Worm (Caenorhabditis elegans) whole organism, young adult: ENCODE results near the gene F49C12.6.

Source experiments
- F22D6.2 ChIP-seq: sonication (generic microtip); optimal IDR thresholded peaks from 2 replicates; lab custom pipeline; 2016; ENCODE audit warnings: mild to moderate bottlenecking, missing genetic modification characterization, missing compliant biosample characterization
- K11D2.4 ChIP-seq: fragments of 200-800 bp; sonication (Bioruptor generic); IDR thresholded peaks from 2 replicates; pipeline ENCODE4 v1.3.6; 2022; ENCODE audit warnings: missing genetic modification reagents, missing genetic modification characterization, missing compliant biosample characterization
- T26A5.8 ChIP-seq: sonication (generic microtip); optimal IDR thresholded peaks from 2 replicates; lab custom pipeline; 2016; ENCODE audit warnings: missing genetic modification characterization, missing compliant biosample characterization
- Y56A3A.18 ChIP-seq: fragments of 200-800 bp; sonication (Bioruptor generic); IDR thresholded peaks from 2 replicates; pipeline ENCODE4 v1.3.6; 2022; ENCODE audit warnings: missing genetic modification reagents, missing genetic modification characterization, missing compliant biosample characterization
- Y67H2A.10 ChIP-seq: fragments of 200-800 bp; sonication (Bioruptor generic); conservative IDR thresholded peaks from 2 replicates; pipeline ENCODE4 v1.3.6; 2022; ENCODE audit warnings: missing genetic modification reagents, missing genetic modification characterization, missing compliant biosample characterization
- ceh-100 ChIP-seq: fragments of 200-800 bp; sonication (Bioruptor generic); IDR thresholded peaks from 2 replicates; pipeline ENCODE4 v1.3.6; 2022; ENCODE audit warnings: missing genetic modification reagents, missing genetic modification characterization, missing compliant biosample characterization
- madf-6 ChIP-seq: fragments of 200-800 bp; sonication (Bioruptor generic); IDR thresholded peaks from 2 replicates; pipeline ENCODE4 v1.3.6; 2022; ENCODE audit warnings: missing genetic modification reagents, missing genetic modification characterization, missing compliant biosample characterization
- nfya-1 ChIP-seq: sonication (generic microtip); optimal IDR thresholded peaks from 2 replicates; lab custom pipeline; 2017; ENCODE audit warnings: antibody characterized with exemption, missing compliant biosample characterization, missing genetic modification characterization, borderline replicate concordance; ENCODE audit not compliant: insufficient read depth
- rpc-1 ChIP-seq, 2 experiments: fragments of 150-350 bp in 1 of 2; sonication (generic microtip) in 1 of 2; optimal IDR thresholded peaks; 2 replicates each; lab custom pipeline; 2014 to 2018; ENCODE audit warnings: missing biosample characterization in 1 of 2, missing genetic modification characterization in 1 of 2, missing genetic modification reagents in 1 of 2, missing genotype in 1 of 2
- snpc-1.1 ChIP-seq: sonication (generic microtip); optimal IDR thresholded peaks from 2 replicates; lab custom pipeline; 2017; ENCODE audit warnings: missing genetic modification characterization, mild to moderate bottlenecking, missing compliant biosample characterization, antibody characterized with exemption, moderate library complexity, missing genotype, missing genetic modification reagents; ENCODE audit not compliant: insufficient read depth
- somi-1 ChIP-seq: fragments of 200-800 bp; sonication (Bioruptor generic); optimal IDR thresholded peaks from 2 replicates; lab custom pipeline; 2018; ENCODE audit warnings: mild to moderate bottlenecking, missing genetic modification characterization, missing compliant biosample characterization
- tbp1 ChIP-seq: fragments of 200-800 bp; sonication (Bioruptor generic); optimal IDR thresholded peaks from 2 replicates; lab custom pipeline; 2018; ENCODE audit warnings: mild to moderate bottlenecking, missing genetic modification characterization, missing compliant biosample characterization
- unc-130 ChIP-seq: sonication (generic microtip); optimal IDR thresholded peaks from 2 replicates; lab custom pipeline; 2016; ENCODE audit warnings: missing genetic modification reagents, missing genetic modification characterization, missing compliant biosample characterization
- unc-62 ChIP-seq: fragments of 150-350 bp; optimal IDR thresholded peaks from 2 replicates; lab custom pipeline; 2014; ENCODE audit warnings: missing biosample characterization, missing genetic modification reagents, missing genetic modification characterization

DNA sequence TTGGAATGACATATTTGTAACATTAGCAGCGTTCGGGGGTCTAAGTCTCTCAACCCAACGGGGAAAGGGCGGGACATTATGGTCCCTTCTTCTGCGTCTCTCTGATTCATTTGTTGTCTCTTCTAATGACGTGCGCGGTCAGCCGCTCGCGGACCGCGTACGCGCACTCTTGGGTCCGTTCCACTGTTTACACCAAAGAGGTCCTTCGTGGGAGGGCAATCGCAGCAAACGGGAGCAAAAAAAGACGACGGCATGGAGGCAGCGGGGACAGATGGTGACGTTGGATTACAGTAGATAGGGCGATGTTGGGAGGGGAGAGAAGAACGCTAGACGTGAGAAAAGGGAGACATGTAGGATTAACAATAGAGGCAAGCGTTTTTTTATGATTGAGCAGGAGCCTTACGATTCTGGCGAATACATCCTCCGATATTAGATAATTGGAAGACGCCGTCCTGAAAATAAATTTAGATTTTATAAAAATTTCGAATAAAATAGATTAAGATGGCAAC is 45.0 kb downstream of the F49C12.6 start, which contains the start of gene flh-1:
- TF ChIP-seq ceh-100 (no peak), Y67H2A.10 (GFP tag; lab: Robert Waterston, UW) (no peak), T26A5.8 (tag; lab: Kevin White, UChicago) (no peak), somi-1 (GFP tag; lab: Kevin White, UChicago) (no peak), unc-130 (GFP tag; lab: Kevin White, UChicago) (no peak), Y56A3A.18 (GFP tag; lab: Robert Waterston, UW) (no peak), madf-6 (GFP tag; lab: Robert Waterston, UW) (0 out of 2 replicates have a peak, but pooled peaks have one; percentile 19), K11D2.4 (GFP tag; lab: Robert Waterston, UW) (no peak), rpc-1 (optimal IDR thresholded peaks at IDR 0.05; lab: Kevin White, UChicago) (no peak), rpc-1 (tag; optimal IDR thresholded peaks at IDR 0.05; lab: Kevin White, UChicago) (no peak), snpc-1.1 (tag; lab: Kevin White, UChicago) (no peak), nfya-1 (tag; lab: Kevin White, UChicago) (no peak), F22D6.2 (tag; lab: Kevin White, UChicago) (no peak), unc-62 (GFP tag; lab: Kevin White, UChicago) (no peak), tbp1 (no peak)
